Fruit fly (Drosophila melanogaster) whole organism, embryonic: ENCODE measurements around the gene Rpp14b.
A peak's percentile ranks its signal among the peaks of the same experiment; 100 is the strongest.

Experiments used
- B-H2 ChIP-seq: fragments of 200-800 bp; sonication (Bioruptor generic); optimal IDR thresholded peaks from 2 replicates; lab custom pipeline; 2018; ENCODE audit warnings: missing biosample characterization, mild to moderate bottlenecking, missing genetic modification characterization
- CG10147 ChIP-seq: fragments of 200-800 bp; sonication (Bioruptor generic); optimal IDR thresholded peaks from 2 replicates; lab custom pipeline; 2019; ENCODE audit warnings: missing biosample characterization, mild to moderate bottlenecking, missing genetic modification characterization, moderate library complexity
- CG10431 ChIP-seq: fragments of 200-800 bp; sonication (Bioruptor generic); optimal IDR thresholded peaks from 3 replicates; lab custom pipeline; 2018; ENCODE audit warnings: missing biosample characterization, mild to moderate bottlenecking, missing genetic modification characterization
- CG10565 ChIP-seq: fragments of 200-800 bp; sonication (Bioruptor generic); optimal IDR thresholded peaks from 3 replicates; lab custom pipeline; 2016; ENCODE audit warnings: missing biosample characterization, mild to moderate bottlenecking, missing genetic modification characterization
- CG10959 ChIP-seq: fragments of 200-800 bp; sonication (Bioruptor generic); IDR thresholded peaks from 2 replicates; pipeline ENCODE4 v1.3.6; 2022; ENCODE audit warnings: missing biosample characterization, missing genetic modification characterization
- CG12104 ChIP-seq: fragments of 200-800 bp; sonication (Bioruptor generic); optimal IDR thresholded peaks from 3 replicates; lab custom pipeline; 2016; ENCODE audit warnings: missing biosample characterization, missing genetic modification characterization
- CG12744 ChIP-seq: fragments of 200-800 bp; sonication (Bioruptor generic); optimal IDR thresholded peaks from 2 replicates; lab custom pipeline; 2016; ENCODE audit warnings: missing biosample characterization, missing genetic modification characterization
- CG15601 ChIP-seq: fragments of 200-800 bp; sonication (Bioruptor generic); optimal IDR thresholded peaks from 3 replicates; lab custom pipeline; 2019; ENCODE audit warnings: missing biosample characterization, mild to moderate bottlenecking, missing genetic modification characterization, moderate library complexity
- CG17912 ChIP-seq: fragments of 200-800 bp; sonication (Bioruptor generic); optimal IDR thresholded peaks from 2 replicates; lab custom pipeline; 2018; ENCODE audit warnings: missing biosample characterization, mild to moderate bottlenecking, missing genetic modification characterization
- CG2120 ChIP-seq: fragments of 200-800 bp; sonication (Bioruptor generic); optimal IDR thresholded peaks from 3 replicates; lab custom pipeline; 2016; ENCODE audit warnings: missing biosample characterization, missing genetic modification characterization
- CG2712 ChIP-seq: fragments of 200-800 bp; optimal IDR thresholded peaks from 3 replicates; lab custom pipeline; 2019; ENCODE audit warnings: missing biosample characterization, mild to moderate bottlenecking, missing genetic modification characterization, moderate library complexity
- CG2889 ChIP-seq: fragments of 200-800 bp; sonication (Bioruptor generic); IDR thresholded peaks from 3 replicates; pipeline ENCODE4 v1.3.6; 2022; ENCODE audit warnings: missing biosample characterization, missing genetic modification characterization
- CG30431 ChIP-seq: fragments of 200-800 bp; sonication (Bioruptor generic); optimal IDR thresholded peaks from 2 replicates; lab custom pipeline; 2017; ENCODE audit warnings: missing biosample characterization, missing genetic modification characterization
- CG32767 ChIP-seq: fragments of 200-800 bp; sonication (Bioruptor generic); IDR thresholded peaks from 2 replicates; pipeline ENCODE4 v1.3.6; 2022; ENCODE audit warnings: missing biosample characterization, missing genetic modification characterization
- CG3281 ChIP-seq: fragments of 200-800 bp; sonication (Bioruptor generic); optimal IDR thresholded peaks from 3 replicates; lab custom pipeline; 2017; ENCODE audit warnings: missing biosample characterization, mild to moderate bottlenecking, missing genetic modification characterization
- CG3847 ChIP-seq: fragments of 200-800 bp; sonication (Bioruptor generic); IDR thresholded peaks from 2 replicates; pipeline ENCODE4 v1.3.6; 2022; ENCODE audit warnings: missing biosample characterization, missing genetic modification characterization
- CG8388 ChIP-seq: fragments of 200-800 bp; sonication (Bioruptor generic); optimal IDR thresholded peaks from 2 replicates; lab custom pipeline; 2019; ENCODE audit warnings: missing biosample characterization, mild to moderate bottlenecking, missing genetic modification characterization, moderate library complexity
- CTCF ChIP-seq: fragments of 200-800 bp; sonication (Bioruptor generic); optimal IDR thresholded peaks from 2 replicates; lab custom pipeline; 2017; ENCODE audit warnings: missing biosample characterization, mild to moderate bottlenecking, missing genetic modification characterization, moderate library complexity
- CrebB ChIP-seq: fragments of 200-800 bp; sonication (Bioruptor generic); optimal IDR thresholded peaks from 3 replicates; lab custom pipeline; 2018; ENCODE audit warnings: missing biosample characterization, mild to moderate bottlenecking, missing genetic modification characterization
- D19B ChIP-seq: fragments of 200-800 bp; sonication (Bioruptor generic); optimal IDR thresholded peaks from 2 replicates; lab custom pipeline; 2017; ENCODE audit warnings: missing biosample characterization, mild to moderate bottlenecking, missing genetic modification characterization
- Dfd ChIP-seq, 2 experiments: fragments of >200 bp; optimal IDR thresholded peaks; 2 replicates each; lab custom pipeline; 2017; ENCODE audit warnings: missing biosample characterization in 2 of 2, missing genetic modification characterization in 2 of 2
- Dip3 ChIP-seq: fragments of 200-800 bp; sonication (Bioruptor generic); optimal IDR thresholded peaks from 3 replicates; lab custom pipeline; 2016; ENCODE audit warnings: missing biosample characterization, missing genetic modification characterization
- Doc2 ChIP-seq: fragments of 200-800 bp; sonication (Bioruptor generic); IDR thresholded peaks from 2 replicates; pipeline ENCODE4 v1.3.6; 2022; ENCODE audit warnings: missing biosample characterization, missing genetic modification characterization
- Fer3 ChIP-seq: fragments of 200-800 bp; sonication (Bioruptor generic); optimal IDR thresholded peaks from 2 replicates; lab custom pipeline; 2018; ENCODE audit warnings: missing biosample characterization, mild to moderate bottlenecking, missing genetic modification characterization, moderate library complexity
- HLHmδ ChIP-seq: fragments of 200-800 bp; sonication (Bioruptor generic); optimal IDR thresholded peaks from 2 replicates; lab custom pipeline; 2018; ENCODE audit warnings: missing biosample characterization, mild to moderate bottlenecking, missing genetic modification characterization, moderate library complexity
- Hr39 ChIP-seq: fragments of >200 bp; optimal IDR thresholded peaks from 2 replicates; lab custom pipeline; 2017
- Kr ChIP-seq: fragments of 200-800 bp; sonication (Bioruptor generic); optimal IDR thresholded peaks from 2 replicates; lab custom pipeline; 2017; ENCODE audit warnings: missing biosample characterization, mild to moderate bottlenecking, missing genetic modification characterization
- Myb ChIP-seq: fragments of 200-800 bp; sonication (Bioruptor generic); optimal IDR thresholded peaks from 2 replicates; lab custom pipeline; 2016; ENCODE audit warnings: missing biosample characterization, missing genetic modification characterization
- NC2β ChIP-seq: fragments of 200-800 bp; sonication (Bioruptor generic); optimal IDR thresholded peaks from 2 replicates; lab custom pipeline; 2016; ENCODE audit warnings: missing biosample characterization, missing genetic modification characterization
- Nf-YC ChIP-seq: fragments of 200-800 bp; optimal IDR thresholded peaks from 3 replicates; lab custom pipeline; 2019; ENCODE audit warnings: missing biosample characterization, mild to moderate bottlenecking, missing genetic modification characterization, moderate library complexity
- NfI ChIP-seq: fragments of 200-800 bp; sonication (Bioruptor generic); optimal IDR thresholded peaks from 3 replicates; lab custom pipeline; 2018; ENCODE audit warnings: missing biosample characterization, mild to moderate bottlenecking, missing genetic modification characterization, moderate library complexity
- Side ChIP-seq: fragments of 200-800 bp; sonication (Bioruptor generic); optimal IDR thresholded peaks from 2 replicates; lab custom pipeline; 2016; ENCODE audit warnings: missing biosample characterization, missing genetic modification characterization
- ac ChIP-seq: fragments of 200-800 bp; sonication (Bioruptor generic); optimal IDR thresholded peaks from 3 replicates; lab custom pipeline; 2017; ENCODE audit warnings: missing biosample characterization, mild to moderate bottlenecking, missing genetic modification characterization
- btn ChIP-seq: fragments of 200-800 bp; sonication (Bioruptor generic); optimal IDR thresholded peaks from 2 replicates; lab custom pipeline; 2016; ENCODE audit warnings: missing biosample characterization, missing genetic modification characterization
- cato ChIP-seq: fragments of 200-800 bp; sonication (Bioruptor generic); optimal IDR thresholded peaks from 2 replicates; lab custom pipeline; 2016; ENCODE audit warnings: missing biosample characterization, missing genetic modification characterization, borderline replicate concordance
- chinmo ChIP-seq: fragments of 200-800 bp; sonication (Bioruptor generic); IDR thresholded peaks from 4 replicates; pipeline ENCODE4 v1.3.6; 2022; ENCODE audit warnings: missing biosample characterization, missing genetic modification characterization; ENCODE audit not compliant: partially characterized antibody
- emc ChIP-seq: fragments of 200-800 bp; sonication (Bioruptor generic); optimal IDR thresholded peaks from 2 replicates; lab custom pipeline; 2016; ENCODE audit warnings: missing biosample characterization, missing genetic modification characterization
- fru ChIP-seq: fragments of >200 bp; optimal IDR thresholded peaks from 2 replicates; lab custom pipeline; 2017
- gt ChIP-seq: fragments of 200-800 bp; sonication (Bioruptor generic); IDR thresholded peaks from 2 replicates; pipeline ENCODE4 v1.3.6; 2022; ENCODE audit warnings: missing biosample characterization, missing genetic modification characterization
- ham ChIP-seq: fragments of 200-800 bp; sonication (Bioruptor generic); IDR thresholded peaks from 2 replicates; pipeline ENCODE4 v1.3.6; 2022; ENCODE audit warnings: missing biosample characterization, missing genetic modification characterization
- her ChIP-seq: fragments of 200-800 bp; sonication (Bioruptor generic); optimal IDR thresholded peaks from 2 replicates; lab custom pipeline; 2016; ENCODE audit warnings: missing biosample characterization, missing genetic modification characterization
- onecut ChIP-seq: fragments of 200-800 bp; sonication (Bioruptor generic); IDR thresholded peaks from 2 replicates; pipeline ENCODE4 v1.3.6; 2022; ENCODE audit warnings: missing biosample characterization, missing genetic modification characterization
- pb ChIP-seq: fragments of 200-800 bp; sonication (Bioruptor generic); optimal IDR thresholded peaks from 3 replicates; lab custom pipeline; 2016; ENCODE audit warnings: missing biosample characterization, missing genetic modification characterization
- psq ChIP-seq: fragments of 200-800 bp; sonication (Bioruptor generic); optimal IDR thresholded peaks from 2 replicates; lab custom pipeline; 2017; ENCODE audit warnings: missing biosample characterization, missing genetic modification characterization
- row ChIP-seq: fragments of 200-800 bp; sonication (Bioruptor generic); IDR thresholded peaks from 3 replicates; pipeline ENCODE4 v1.3.6; 2022; ENCODE audit warnings: missing biosample characterization, missing genetic modification characterization
- sens ChIP-seq: fragments of 200-800 bp; sonication (Bioruptor generic); peaks from one replicate; lab custom pipeline; 2016; ENCODE audit warnings: missing biosample characterization, missing genetic modification characterization
- seq ChIP-seq: fragments of 200-800 bp; sonication (Bioruptor generic); IDR thresholded peaks from 2 replicates; pipeline ENCODE4 v1.3.6; 2022; ENCODE audit warnings: missing biosample characterization, missing genetic modification characterization
- sna ChIP-seq: fragments of 200-800 bp; sonication (Bioruptor generic); IDR thresholded peaks from 2 replicates; pipeline ENCODE4 v1.3.6; 2022; ENCODE audit warnings: missing biosample characterization, missing genetic modification characterization; ENCODE audit not compliant: partially characterized antibody
- tna ChIP-seq: fragments of 200-800 bp; sonication (Bioruptor generic); IDR thresholded peaks from 2 replicates; pipeline ENCODE4 v1.3.6; 2022; ENCODE audit warnings: missing biosample characterization, missing genetic modification characterization; ENCODE audit not compliant: partially characterized antibody
- usp ChIP-seq: fragments of >200 bp; optimal IDR thresholded peaks from 2 replicates; lab custom pipeline; 2017; ENCODE audit warnings: missing biosample characterization, missing genetic modification characterization
- vvl ChIP-seq: fragments of 200-800 bp; sonication (Bioruptor generic); IDR thresholded peaks from 2 replicates; pipeline ENCODE4 v1.3.6; 2022; ENCODE audit warnings: missing biosample characterization, missing genetic modification characterization
- yki ChIP-seq: fragments of >200 bp; optimal IDR thresholded peaks from 3 replicates; lab custom pipeline; 2018
- zfh1 ChIP-seq: fragments of 200-800 bp; sonication (Bioruptor generic); IDR thresholded peaks from 3 replicates; pipeline ENCODE4 v1.3.6; 2022; ENCODE audit warnings: missing biosample characterization, missing genetic modification characterization
- zfh2 ChIP-seq: fragments of 200-800 bp; sonication (Bioruptor generic); optimal IDR thresholded peaks from 2 replicates; lab custom pipeline; 2016; ENCODE audit warnings: missing biosample characterization, missing genetic modification characterization

Rpp14b gene

DNA sequence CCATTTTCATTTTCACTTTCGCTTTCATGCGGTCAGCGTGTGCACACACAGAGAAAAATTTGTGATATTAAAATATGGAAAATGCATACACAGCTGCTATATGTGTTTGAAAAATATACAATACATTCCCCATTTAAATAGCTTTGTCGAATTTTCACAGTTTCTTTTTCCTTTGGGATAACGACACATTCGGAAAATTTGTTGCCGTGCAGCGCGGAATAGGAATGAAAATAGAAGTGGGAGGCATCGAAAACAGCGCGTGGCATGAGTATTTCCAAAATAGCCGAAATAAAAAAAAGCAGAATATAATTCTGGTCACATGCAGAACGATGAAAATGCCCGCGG is 36.9 kb downstream of the Rpp14b start (continued):
- TF ChIP-seq CG30431 (GFP tag; lab: Kevin White, UChicago) (peak; percentile 71), Dfd (GFP tag; optimal IDR thresholded peaks at IDR 0.05; lab: Kevin White, UChicago) (no peak), sna (GFP tag; lab: Robert Waterston, UW) (no peak), HLHmδ (no peak), B-H2 (GFP tag; lab: Kevin White, UChicago) (peak; percentile 72), CG17912 (peak; percentile 10), usp (GFP tag; lab: Kevin White, UChicago) (no peak), psq (peak; percentile 34), CG8388 (GFP tag; lab: Kevin White, UChicago) (peak; percentile 83), yki (no peak), Hr39 (lab: Kevin White, UChicago) (no peak), CG12744 (peak; percentile 84), her (peak; percentile 85), NC2β (GFP tag; lab: Kevin White, UChicago) (peak; percentile 81), onecut (GFP tag; lab: Robert Waterston, UW) (peak; percentile 71), pb (GFP tag; lab: Kevin White, UChicago) (peak; percentile 86), tna (GFP tag; lab: Robert Waterston, UW) (no peak), btn (GFP tag; lab: Kevin White, UChicago) (peak; percentile 74), CG2889 (peak; percentile 85), sens (peak; percentile 95), Side (peak; percentile 79), Myb (GFP tag; lab: Kevin White, UChicago) (peak; percentile 74), Doc2 (GFP tag; lab: Robert Waterston, UW) (peak; percentile 62), fru (lab: Kevin White, UChicago) (no peak), Kr (GFP tag; lab: Kevin White, UChicago) (no peak), zfh1 (peak; percentile 83), row (GFP tag; lab: Robert Waterston, UW) (peak; percentile 91), CG10565 (peak; percentile 28), seq (GFP tag; lab: Robert Waterston, UW) (peak; percentile 89), CrebB (tag; lab: Kevin White, UChicago) (peak; percentile 74), Nf-YC (peak; percentile 54), NfI (GFP tag; lab: Kevin White, UChicago) (peak; percentile 86), chinmo (0 out of 4 replicates have a peak, but pooled peaks have one; percentile 47), CG2120 (GFP tag; lab: Kevin White, UChicago) (peak; percentile 95), vvl (GFP tag; lab: Robert Waterston, UW) (peak; percentile 95), ac (no peak), CG3281 (GFP tag; lab: Kevin White, UChicago) (peak; percentile 84), CG12104 (GFP tag; lab: Kevin White, UChicago) (peak; percentile 67), CG3847 (GFP tag; lab: Robert Waterston, UW) (peak; percentile 87), cato (GFP tag; lab: Kevin White, UChicago) (peak; percentile 58), ham (peak; percentile 80; the same call in 1 of the 2 replicates), gt (GFP tag; lab: Robert Waterston, UW) (peak; percentile 62), CTCF (GFP tag; lab: Kevin White, UChicago) (peak; percentile 18), CG10431 (peak; percentile 7), CG10959 (GFP tag; lab: Robert Waterston, UW) (peak; percentile 81), Fer3 (tag; lab: Kevin White, UChicago) (peak; percentile 88), emc (GFP tag; lab: Kevin White, UChicago) (peak; percentile 57), CG2712 (tag; lab: Kevin White, UChicago) (peak; percentile 86), D19B (GFP tag; lab: Kevin White, UChicago) (peak; percentile 21), zfh2 (peak; percentile 84), CG15601 (tag; lab: Kevin White, UChicago) (peak; percentile 58), Dip3 (GFP tag; lab: Kevin White, UChicago) (peak; percentile 83), CG10147 (peak; percentile 73), CG32767 (GFP tag; lab: Robert Waterston, UW) (peak; percentile 81)
